Fruit fly (Drosophila melanogaster) whole organism, prepupa: ENCODE results near the gene CG3528.

ENCODE experiments used
- Blimp-1 ChIP-seq: fragments of 200-800 bp; sonication (Bioruptor generic); optimal IDR thresholded peaks from 3 replicates; lab custom pipeline; 2017; ENCODE audit warnings: missing biosample characterization, missing genetic modification characterization, mild to moderate bottlenecking, moderate library complexity, missing genetic modification reagents
- CG10669 ChIP-seq: fragments of 200-800 bp; sonication (Bioruptor generic); optimal IDR thresholded peaks from 3 replicates; lab custom pipeline; 2018; ENCODE audit warnings: missing biosample characterization, mild to moderate bottlenecking, missing genetic modification characterization, moderate library complexity
- CG11294 ChIP-seq: fragments of 200-800 bp; sonication (Bioruptor generic); IDR thresholded peaks from 2 replicates; pipeline ENCODE4 v1.3.6; 2022; ENCODE audit warnings: missing biosample characterization, missing genetic modification characterization
- CG11762 ChIP-seq: fragments of 200-800 bp; sonication (Bioruptor generic); optimal IDR thresholded peaks from 3 replicates; lab custom pipeline; 2016; ENCODE audit warnings: missing biosample characterization, missing genetic modification characterization; ENCODE audit not compliant: insufficient read depth
- CG11902 ChIP-seq: fragments of 200-800 bp; sonication (Bioruptor generic); optimal IDR thresholded peaks from 3 replicates; lab custom pipeline; 2016; ENCODE audit warnings: missing biosample characterization, missing genetic modification characterization
- CG15336 ChIP-seq: fragments of 200-800 bp; sonication (Bioruptor generic); IDR thresholded peaks from 2 replicates; pipeline ENCODE4 v1.3.6; 2022; ENCODE audit warnings: missing biosample characterization, missing genetic modification characterization
- CG1621 ChIP-seq: fragments of 200-800 bp; sonication (Bioruptor generic); optimal IDR thresholded peaks from 3 replicates; lab custom pipeline; 2018; ENCODE audit warnings: missing biosample characterization, mild to moderate bottlenecking, missing genetic modification characterization
- CG16779 ChIP-seq: fragments of 200-800 bp; sonication (Bioruptor generic); optimal IDR thresholded peaks from 3 replicates; lab custom pipeline; 2017; ENCODE audit warnings: missing biosample characterization, mild to moderate bottlenecking, missing genetic modification characterization
- CG31627 ChIP-seq: fragments of 200-800 bp; sonication (Bioruptor generic); optimal IDR thresholded peaks from 3 replicates; lab custom pipeline; 2016; ENCODE audit warnings: missing biosample characterization, missing genetic modification characterization
- CG34406 ChIP-seq: fragments of 200-800 bp; sonication (Bioruptor generic); optimal IDR thresholded peaks from 3 replicates; lab custom pipeline; 2016; ENCODE audit warnings: missing biosample characterization, missing genetic modification characterization
- CG3919 ChIP-seq: fragments of 200-800 bp; sonication (Bioruptor generic); optimal IDR thresholded peaks from 3 replicates; lab custom pipeline; 2016; ENCODE audit warnings: missing biosample characterization, missing genetic modification characterization
- CG4318 ChIP-seq: fragments of 200-800 bp; sonication (Bioruptor generic); optimal IDR thresholded peaks from 3 replicates; lab custom pipeline; 2017; ENCODE audit warnings: missing biosample characterization, mild to moderate bottlenecking, missing genetic modification characterization
- CG6163 ChIP-seq: fragments of 200-800 bp; sonication (Bioruptor generic); IDR thresholded peaks from 3 replicates; pipeline ENCODE4 v1.3.6; 2022; ENCODE audit warnings: missing biosample characterization, missing genetic modification characterization
- CG6276 ChIP-seq: fragments of 200-800 bp; sonication (Bioruptor generic); optimal IDR thresholded peaks from 2 replicates; lab custom pipeline; 2017; ENCODE audit warnings: missing biosample characterization, mild to moderate bottlenecking, missing genetic modification characterization
- CG6792 ChIP-seq: fragments of 200-800 bp; sonication (Bioruptor generic); optimal IDR thresholded peaks from 3 replicates; lab custom pipeline; 2016; ENCODE audit warnings: missing biosample characterization, missing genetic modification characterization
- CG6808 ChIP-seq: fragments of 200-800 bp; sonication (Bioruptor generic); optimal IDR thresholded peaks from 3 replicates; lab custom pipeline; 2017; ENCODE audit warnings: missing biosample characterization, missing genetic modification characterization, mild to moderate bottlenecking, moderate library complexity, missing genetic modification reagents
- CG6854 ChIP-seq: fragments of 200-800 bp; sonication (Bioruptor generic); optimal IDR thresholded peaks from 2 replicates; lab custom pipeline; 2017; ENCODE audit warnings: missing biosample characterization, mild to moderate bottlenecking, missing genetic modification characterization
- CG7368 ChIP-seq: fragments of 200-800 bp; sonication (Bioruptor generic); optimal IDR thresholded peaks from 3 replicates; lab custom pipeline; 2016; ENCODE audit warnings: missing biosample characterization, missing genetic modification characterization
- CG8119 ChIP-seq: fragments of 200-800 bp; sonication (Bioruptor generic); IDR thresholded peaks from 3 replicates; pipeline ENCODE4 v1.3.6; 2022; ENCODE audit warnings: missing biosample characterization, missing genetic modification characterization
- CG8632 ChIP-seq: fragments of 200-800 bp; sonication (Bioruptor generic); optimal IDR thresholded peaks from 3 replicates; lab custom pipeline; 2016; ENCODE audit warnings: missing biosample characterization, missing genetic modification characterization
- CG9139 ChIP-seq: fragments of 200-800 bp; sonication (Bioruptor generic); optimal IDR thresholded peaks from 3 replicates; lab custom pipeline; 2017; ENCODE audit warnings: missing biosample characterization, mild to moderate bottlenecking, missing genetic modification characterization
- Eip75B ChIP-seq: fragments of 200-800 bp; sonication (Bioruptor generic); optimal IDR thresholded peaks from 3 replicates; lab custom pipeline; 2016; ENCODE audit warnings: missing biosample characterization, missing genetic modification characterization
- Eip93F ChIP-seq: fragments of 200-800 bp; sonication (Bioruptor generic); optimal IDR thresholded peaks from 2 replicates; lab custom pipeline; 2016; ENCODE audit warnings: missing biosample characterization, mild to moderate bottlenecking, missing genetic modification characterization
- Ets21C ChIP-seq: fragments of 200-800 bp; sonication (Bioruptor generic); optimal IDR thresholded peaks from 3 replicates; lab custom pipeline; 2016; ENCODE audit warnings: missing biosample characterization, missing genetic modification characterization
- Ets96B ChIP-seq: fragments of 200-800 bp; optimal IDR thresholded peaks from 2 replicates; lab custom pipeline; 2019; ENCODE audit warnings: missing biosample characterization, mild to moderate bottlenecking, missing genetic modification characterization, moderate library complexity
- Gug ChIP-seq: fragments of 200-800 bp; sonication (Bioruptor generic); IDR thresholded peaks from 2 replicates; pipeline ENCODE4 v1.3.6; 2022; ENCODE audit warnings: missing biosample characterization, missing genetic modification characterization
- Hr38 ChIP-seq: sonication (Bioruptor generic); optimal IDR thresholded peaks from 2 replicates; lab custom pipeline; 2016; ENCODE audit warnings: missing biosample characterization, missing genetic modification characterization
- Hr39 ChIP-seq: fragments of 200-800 bp; sonication (Bioruptor generic); optimal IDR thresholded peaks from 2 replicates; lab custom pipeline; 2016; ENCODE audit warnings: missing biosample characterization, missing genetic modification characterization
- Lpt ChIP-seq: fragments of 200-800 bp; sonication (Bioruptor generic); optimal IDR thresholded peaks from 3 replicates; lab custom pipeline; 2016; ENCODE audit warnings: missing biosample characterization, missing genetic modification characterization
- OdsH ChIP-seq: fragments of 200-800 bp; sonication (Bioruptor generic); optimal IDR thresholded peaks from 3 replicates; lab custom pipeline; 2016; ENCODE audit warnings: missing biosample characterization, missing genetic modification characterization
- Smox ChIP-seq: fragments of 200-800 bp; sonication (Bioruptor generic); optimal IDR thresholded peaks from 3 replicates; lab custom pipeline; 2016; ENCODE audit warnings: missing biosample characterization, missing genetic modification characterization
- Sox14 ChIP-seq: fragments of 200-800 bp; sonication (Bioruptor generic); optimal IDR thresholded peaks from 3 replicates; lab custom pipeline; 2016; ENCODE audit warnings: missing biosample characterization, missing genetic modification characterization
- achi ChIP-seq: fragments of 200-800 bp; sonication (Bioruptor generic); optimal IDR thresholded peaks from 3 replicates; lab custom pipeline; 2016; ENCODE audit warnings: missing biosample characterization, missing genetic modification characterization
- cyc ChIP-seq: fragments of 200-800 bp; sonication (Bioruptor generic); optimal IDR thresholded peaks from 3 replicates; lab custom pipeline; 2016; ENCODE audit warnings: missing biosample characterization, missing genetic modification characterization
- dac ChIP-seq: fragments of 200-800 bp; sonication (Bioruptor generic); optimal IDR thresholded peaks from 2 replicates; lab custom pipeline; 2017; ENCODE audit warnings: missing biosample characterization, mild to moderate bottlenecking, missing genetic modification characterization
- dsx ChIP-seq: fragments of 200-800 bp; optimal IDR thresholded peaks from 3 replicates; lab custom pipeline; 2019; ENCODE audit warnings: missing biosample characterization, mild to moderate bottlenecking, missing genetic modification characterization, moderate library complexity; ENCODE audit not compliant: poor library complexity, severe bottlenecking
- eg ChIP-seq: fragments of 200-800 bp; sonication (Bioruptor generic); IDR thresholded peaks from 3 replicates; pipeline ENCODE4 v1.3.6; 2022; ENCODE audit warnings: missing biosample characterization, missing genetic modification characterization
- esn ChIP-seq: fragments of 200-800 bp; sonication (Bioruptor generic); optimal IDR thresholded peaks from 2 replicates; lab custom pipeline; 2016; ENCODE audit warnings: missing biosample characterization, mild to moderate bottlenecking, missing genetic modification characterization, moderate library complexity
- fd59A ChIP-seq: fragments of 200-800 bp; sonication (Bioruptor generic); optimal IDR thresholded peaks from 2 replicates; lab custom pipeline; 2017; ENCODE audit warnings: missing biosample characterization, mild to moderate bottlenecking, missing genetic modification characterization, missing genetic modification reagents
- lz ChIP-seq: fragments of 200-800 bp; sonication (Bioruptor generic); optimal IDR thresholded peaks from 3 replicates; lab custom pipeline; 2016; ENCODE audit warnings: missing biosample characterization, missing genetic modification characterization
- net ChIP-seq: fragments of 200-800 bp; sonication (Bioruptor generic); optimal IDR thresholded peaks from 3 replicates; lab custom pipeline; 2016; ENCODE audit warnings: missing biosample characterization, missing genetic modification characterization
- spab ChIP-seq: fragments of 200-800 bp; sonication (Bioruptor generic); optimal IDR thresholded peaks from 2 replicates; lab custom pipeline; 2017; ENCODE audit warnings: missing biosample characterization, mild to moderate bottlenecking, missing genetic modification characterization, missing genetic modification reagents
- ss ChIP-seq, 2 experiments: fragments of 200-800 bp; sonication (Bioruptor generic); optimal IDR thresholded peaks; 2 replicates in 1 of 2; 3 replicates in 1 of 2; lab custom pipeline; 2017 to 2018; ENCODE audit warnings: mild to moderate bottlenecking in 2 of 2, missing biosample characterization in 2 of 2, missing genetic modification characterization in 2 of 2, moderate library complexity in 1 of 2
- svp ChIP-seq: fragments of 200-800 bp; sonication (Bioruptor generic); peaks from one replicate; lab custom pipeline; 2016; ENCODE audit warnings: missing biosample characterization, missing genetic modification characterization
- topi ChIP-seq: fragments of 200-800 bp; sonication (Bioruptor generic); optimal IDR thresholded peaks from 3 replicates; lab custom pipeline; 2016; ENCODE audit warnings: missing biosample characterization, missing genetic modification characterization
- vri ChIP-seq: fragments of 200-800 bp; sonication (Bioruptor generic); optimal IDR thresholded peaks from 3 replicates; lab custom pipeline; 2016; ENCODE audit warnings: missing biosample characterization, mild to moderate bottlenecking, missing genetic modification characterization

CG3528 gene

dm6 chr2L:2481156-2481712 lies 36.6 kb downstream of the CG3528 start (continued):
- no peak for TF ChIP-seq CG4318 (GFP tag; lab: Kevin White, UChicago)
- TF ChIP-seq esn (GFP tag; lab: Kevin White, UChicago): peak; percentile 89
- TF ChIP-seq Ets21C (GFP tag; lab: Kevin White, UChicago): peak; percentile 70
- no peak for TF ChIP-seq Hr38
- peak; percentile 77 for TF ChIP-seq CG31627 (GFP tag; lab: Kevin White, UChicago)
- TF ChIP-seq CG6792 (GFP tag; lab: Kevin White, UChicago): peak; percentile 73
- TF ChIP-seq CG1621: peak; percentile 64
- peak; percentile 91 for TF ChIP-seq svp (GFP tag; lab: Kevin White, UChicago)
- TF ChIP-seq CG11762 (GFP tag; lab: Kevin White, UChicago): no peak
- no peak for TF ChIP-seq CG16779 (tag; lab: Kevin White, UChicago)
- TF ChIP-seq CG8632: peak; percentile 52
- peak; percentile 51 for TF ChIP-seq CG34406
- TF ChIP-seq eg (GFP tag; lab: Robert Waterston, UW): no peak
- peak; percentile 78 for TF ChIP-seq lz
- peak; percentile 87 for TF ChIP-seq vri (GFP tag; lab: Kevin White, UChicago)
- TF ChIP-seq cyc (GFP tag; lab: Kevin White, UChicago): peak; percentile 75
- TF ChIP-seq OdsH (GFP tag; lab: Kevin White, UChicago): peak; percentile 64
- peak; percentile 79 for TF ChIP-seq CG6163 (GFP tag; lab: Robert Waterston, UW)
- no peak for TF ChIP-seq CG11294 (GFP tag; lab: Robert Waterston, UW)
- peak; percentile 61 for TF ChIP-seq CG7368 (GFP tag; lab: Kevin White, UChicago)
- TF ChIP-seq topi (GFP tag; lab: Kevin White, UChicago): peak; percentile 80

dm6 chr2L:2478326-2478725 lies 39.5 kb downstream of the CG3528 start:
- no peak for TF ChIP-seq Eip75B (GFP tag; lab: Kevin White, UChicago)
- TF ChIP-seq achi (GFP tag; lab: Kevin White, UChicago): peak; percentile 37
- TF ChIP-seq CG10669 (GFP tag; lab: Kevin White, UChicago): no peak
- peak; percentile 64; the same call in 2 of the 3 replicates for TF ChIP-seq eg (GFP tag; lab: Robert Waterston, UW)
- no peak for TF ChIP-seq Ets96B (tag; lab: Kevin White, UChicago)
- peak; percentile 84 for TF ChIP-seq CG15336 (GFP tag; lab: Robert Waterston, UW)
- peak; percentile 81 for TF ChIP-seq CG8119 (GFP tag; lab: Robert Waterston, UW)
- TF ChIP-seq OdsH (GFP tag; lab: Kevin White, UChicago): peak; percentile 26
- no peak for TF ChIP-seq CG31627 (GFP tag; lab: Kevin White, UChicago)
- TF ChIP-seq CG1621: no peak
- no peak for TF ChIP-seq CG11762 (GFP tag; lab: Kevin White, UChicago)
- TF ChIP-seq CG4318 (GFP tag; lab: Kevin White, UChicago): peak; percentile 78
- no peak for TF ChIP-seq cyc (GFP tag; lab: Kevin White, UChicago)
- TF ChIP-seq CG7368 (GFP tag; lab: Kevin White, UChicago): no peak
- no peak for TF ChIP-seq Hr39
- TF ChIP-seq Gug: peak; percentile 47; the same call in 1 of the 2 replicates
- TF ChIP-seq CG9139: no peak
- TF ChIP-seq CG16779 (tag; lab: Kevin White, UChicago): no peak
- TF ChIP-seq Sox14 (GFP tag; lab: Kevin White, UChicago): no peak
- TF ChIP-seq CG3919: no peak
- no peak for TF ChIP-seq Blimp-1 (GFP tag; lab: Kevin White, UChicago)
- TF ChIP-seq net (GFP tag; lab: Kevin White, UChicago): peak; percentile 42
- TF ChIP-seq spab: no peak
- no peak for TF ChIP-seq CG11294 (GFP tag; lab: Robert Waterston, UW)
- TF ChIP-seq CG8632: no peak
- TF ChIP-seq Eip93F (GFP tag; lab: Kevin White, UChicago): no peak
- no peak for TF ChIP-seq CG6854 (GFP tag; lab: Kevin White, UChicago)
- no peak for TF ChIP-seq Smox (GFP tag; lab: Kevin White, UChicago)
- TF ChIP-seq Ets21C (GFP tag; lab: Kevin White, UChicago): no peak
- TF ChIP-seq fd59A (GFP tag; lab: Kevin White, UChicago): no peak
- peak; percentile 63 for TF ChIP-seq Lpt (GFP tag; lab: Kevin White, UChicago)
- TF ChIP-seq CG6792 (GFP tag; lab: Kevin White, UChicago): no peak
- TF ChIP-seq CG11902 (GFP tag; lab: Kevin White, UChicago): no peak
- no peak for TF ChIP-seq dsx (GFP tag; lab: Kevin White, UChicago)
- no peak for TF ChIP-seq topi (GFP tag; lab: Kevin White, UChicago)
- 0 out of 3 replicates have a peak, but pooled peaks have one; percentile 26 for TF ChIP-seq CG6163 (GFP tag; lab: Robert Waterston, UW)
- TF ChIP-seq CG6276 (GFP tag; lab: Kevin White, UChicago): peak; percentile 76
- TF ChIP-seq svp (GFP tag; lab: Kevin White, UChicago): no peak
- TF ChIP-seq lz: no peak
- peak; percentile 45 for TF ChIP-seq dac (GFP tag; lab: Kevin White, UChicago)
- no peak for TF ChIP-seq ss (GFP tag; optimal IDR thresholded peaks at IDR 0.05; lab: Kevin White, UChicago)
- TF ChIP-seq CG6808: no peak
